Worm (Caenorhabditis elegans) whole organism, late embryonic: ENCODE results near the gene uncp-18.

Source experiments
- C08G9.2 ChIP-seq: sonication (generic microtip); optimal IDR thresholded peaks from 2 replicates; lab custom pipeline; 2016; ENCODE audit warnings: mild to moderate bottlenecking, missing genetic modification characterization, moderate library complexity, missing compliant biosample characterization
- elt-2 ChIP-seq: sonication (generic microtip); optimal IDR thresholded peaks from 2 replicates; lab custom pipeline; 2016; ENCODE audit warnings: missing genetic modification reagents, missing genetic modification characterization, missing compliant biosample characterization
- fkh-10 ChIP-seq: fragments of 150-350 bp; optimal IDR thresholded peaks from 2 replicates; lab custom pipeline; 2014; ENCODE audit warnings: missing biosample characterization, missing genetic modification reagents, missing genetic modification characterization
- hlh-8 ChIP-seq: sonication (generic microtip); optimal IDR thresholded peaks from 2 replicates; lab custom pipeline; 2016; ENCODE audit warnings: missing genotype, missing genetic modification characterization, missing compliant biosample characterization
- pqm-1 ChIP-seq: sonication (generic microtip); optimal IDR thresholded peaks from 2 replicates; lab custom pipeline; 2016; ENCODE audit warnings: missing genetic modification characterization, missing compliant biosample characterization
- unc-42 ChIP-seq: sonication (generic microtip); optimal IDR thresholded peaks from 2 replicates; lab custom pipeline; 2016; ENCODE audit warnings: missing genotype, missing genetic modification characterization, missing compliant biosample characterization
- unc-86 ChIP-seq: sonication (generic microtip); optimal IDR thresholded peaks from 2 replicates; lab custom pipeline; 2016; ENCODE audit warnings: missing genetic modification characterization, missing compliant biosample characterization

DNA sequence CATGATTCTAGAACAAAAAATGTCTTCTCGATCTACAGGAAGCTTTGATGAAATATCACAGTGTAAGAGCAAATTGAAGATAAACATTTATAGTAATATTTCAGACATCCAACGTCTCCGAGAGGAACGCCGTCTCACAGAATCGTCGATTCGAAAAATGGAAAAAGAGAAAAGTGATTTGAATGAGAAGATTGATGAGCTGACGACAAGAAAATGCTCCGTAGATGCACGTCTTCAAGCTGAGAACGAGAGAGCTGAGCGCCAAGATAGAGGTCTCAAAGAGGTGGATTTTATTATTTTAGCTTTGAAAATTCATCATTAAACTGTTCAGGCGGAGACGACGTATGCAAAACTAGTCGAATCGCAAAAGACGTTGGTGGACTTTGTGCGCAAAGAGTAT, 2.3 kb upstream of the uncp-18 start, which contains the start of gene ssna-1:
- no peak for TF ChIP-seq hlh-8 (tag; lab: Kevin White, UChicago)
- TF ChIP-seq C08G9.2 (tag; lab: Kevin White, UChicago), result no peak
- no peak for TF ChIP-seq elt-2
- no peak for TF ChIP-seq unc-42 (tag; lab: Kevin White, UChicago)
- TF ChIP-seq pqm-1 (tag; lab: Kevin White, UChicago), result no peak
- TF ChIP-seq fkh-10 (GFP tag; lab: Kevin White, UChicago), result no peak
- TF ChIP-seq unc-86 (tag; lab: Kevin White, UChicago), result no peak
